Fruit fly (Drosophila melanogaster): ENCODE results near the gene CG44088.

Gene CG44088

dm6 chr3R:4739492-4740431, 35.1 kb downstream of the CG44088 start:
- TF ChIP-seq Hr4 (GFP tag; optimal IDR thresholded peaks at IDR 0.05), result peak; percentile 95
- TF ChIP-seq CG10669 (GFP tag; optimal IDR thresholded peaks at IDR 0.05), result peak; percentile 70
- TF ChIP-seq CG3032 (tag; optimal IDR thresholded peaks at IDR 0.05), result peak; percentile 74
- TF ChIP-seq Lpt (GFP tag; optimal IDR thresholded peaks at IDR 0.05), result peak; percentile 78
- TF ChIP-seq CG6854 (GFP tag; optimal IDR thresholded peaks at IDR 0.05), result no peak
- peak; percentile 63 for TF ChIP-seq CG9139 (GFP tag; optimal IDR thresholded peaks at IDR 0.05)
- TF ChIP-seq Sox15 (GFP tag; optimal IDR thresholded peaks at IDR 0.05), result peak; percentile 81
- TF ChIP-seq eg (GFP tag; IDR thresholded peaks at IDR 0.05), result no peak
- peak; percentile 83 for TF ChIP-seq fkh (GFP tag; optimal IDR thresholded peaks at IDR 0.05)
- peak; percentile 40 for TF ChIP-seq CG16779 (tag; optimal IDR thresholded peaks at IDR 0.05)
- peak; percentile 59 for TF ChIP-seq CG7368 (GFP tag; optimal IDR thresholded peaks at IDR 0.05)
- TF ChIP-seq cyc (GFP tag; optimal IDR thresholded peaks at IDR 0.05), result peak; percentile 82
- TF ChIP-seq lz (GFP tag; optimal IDR thresholded peaks at IDR 0.05), result peak; percentile 88
- TF ChIP-seq net (GFP tag; optimal IDR thresholded peaks at IDR 0.05), result peak; percentile 92
- peak; percentile 98 for TF ChIP-seq Eip78C (GFP tag)
- peak; percentile 54 for TF ChIP-seq fd85E (GFP tag; optimal IDR thresholded peaks at IDR 0.05)
- peak; percentile 73 for TF ChIP-seq fd59A (GFP tag; optimal IDR thresholded peaks at IDR 0.05)
- TF ChIP-seq CG6792 (GFP tag; optimal IDR thresholded peaks at IDR 0.05), result peak; percentile 90
- peak; percentile 91 for TF ChIP-seq CG10631 (GFP tag; optimal IDR thresholded peaks at IDR 0.05)
- TF ChIP-seq CG8632 (GFP tag; optimal IDR thresholded peaks at IDR 0.05), result peak; percentile 85
- TF ChIP-seq CG11294 (GFP tag; IDR thresholded peaks at IDR 0.05), result no peak
- TF ChIP-seq acj6 (GFP tag; optimal IDR thresholded peaks at IDR 0.05), result peak; percentile 84
- TF ChIP-seq Eip75B (GFP tag; optimal IDR thresholded peaks at IDR 0.05), result peak; percentile 89
- TF ChIP-seq Eip93F (GFP tag; optimal IDR thresholded peaks at IDR 0.05), result no peak
- TF ChIP-seq ss (GFP tag; optimal IDR thresholded peaks at IDR 0.05), result peak; percentile 49 to 66
- peak; percentile 91 for TF ChIP-seq OdsH (GFP tag; optimal IDR thresholded peaks at IDR 0.05)
- TF ChIP-seq CG1621 (tag; optimal IDR thresholded peaks at IDR 0.05), result peak; percentile 1
- no peak for TF ChIP-seq CG8119 (GFP tag; IDR thresholded peaks at IDR 0.05)
- peak; percentile 75 for TF ChIP-seq Sox102F (GFP tag; optimal IDR thresholded peaks at IDR 0.05)
- TF ChIP-seq topi (GFP tag; optimal IDR thresholded peaks at IDR 0.05), result peak; percentile 88
- peak; percentile 5 to 98 for TF ChIP-seq salr (GFP tag; optimal IDR thresholded peaks at IDR 0.05)
- peak; percentile 78 for TF ChIP-seq CG11762 (GFP tag; optimal IDR thresholded peaks at IDR 0.05; ENCODE audit: insufficient read depth)
- peak; percentile 47 for TF ChIP-seq dsx (GFP tag; optimal IDR thresholded peaks at IDR 0.05; ENCODE audit: poor library complexity, severe bottlenecking)
- TF ChIP-seq CG8319 (GFP tag; optimal IDR thresholded peaks at IDR 0.05), result peak; percentile 74
- no peak for TF ChIP-seq CG6163 (GFP tag; IDR thresholded peaks at IDR 0.05)
- peak; percentile 98 for TF ChIP-seq CG32006 (GFP tag; optimal IDR thresholded peaks at IDR 0.05)
- peak; percentile 79 for TF ChIP-seq CG34406 (GFP tag; optimal IDR thresholded peaks at IDR 0.05)
- TF ChIP-seq Smox (GFP tag; optimal IDR thresholded peaks at IDR 0.05), result peak; percentile 86
- no peak for TF ChIP-seq Gug (GFP tag; IDR thresholded peaks at IDR 0.05)
- TF ChIP-seq Blimp-1 (GFP tag; optimal IDR thresholded peaks at IDR 0.05), result peak; percentile 48
- TF ChIP-seq achi (GFP tag; optimal IDR thresholded peaks at IDR 0.05), result peak; percentile 85
- peak; percentile 70 for TF ChIP-seq spab (GFP tag; optimal IDR thresholded peaks at IDR 0.05)
- peak; percentile 94 for TF ChIP-seq svp (GFP tag)
- TF ChIP-seq Met (GFP tag; optimal IDR thresholded peaks at IDR 0.05), result peak; percentile 90
- peak; percentile 92 for TF ChIP-seq CG6276 (GFP tag; optimal IDR thresholded peaks at IDR 0.05)
- TF ChIP-seq CG6808 (GFP tag; optimal IDR thresholded peaks at IDR 0.05), result peak; percentile 76
- peak; percentile 77 for TF ChIP-seq Ets21C (GFP tag; optimal IDR thresholded peaks at IDR 0.05)
- TF ChIP-seq Hr38 (GFP tag; optimal IDR thresholded peaks at IDR 0.05), result no peak
- TF ChIP-seq CG4318 (GFP tag; optimal IDR thresholded peaks at IDR 0.05), result peak; percentile 94
- TF ChIP-seq Hr39 (GFP tag; optimal IDR thresholded peaks at IDR 0.05), result peak; percentile 87
